Fruit fly (Drosophila melanogaster): Measurements from ENCODE around the gene Sgs4.

Gene Sgs4

DNA sequence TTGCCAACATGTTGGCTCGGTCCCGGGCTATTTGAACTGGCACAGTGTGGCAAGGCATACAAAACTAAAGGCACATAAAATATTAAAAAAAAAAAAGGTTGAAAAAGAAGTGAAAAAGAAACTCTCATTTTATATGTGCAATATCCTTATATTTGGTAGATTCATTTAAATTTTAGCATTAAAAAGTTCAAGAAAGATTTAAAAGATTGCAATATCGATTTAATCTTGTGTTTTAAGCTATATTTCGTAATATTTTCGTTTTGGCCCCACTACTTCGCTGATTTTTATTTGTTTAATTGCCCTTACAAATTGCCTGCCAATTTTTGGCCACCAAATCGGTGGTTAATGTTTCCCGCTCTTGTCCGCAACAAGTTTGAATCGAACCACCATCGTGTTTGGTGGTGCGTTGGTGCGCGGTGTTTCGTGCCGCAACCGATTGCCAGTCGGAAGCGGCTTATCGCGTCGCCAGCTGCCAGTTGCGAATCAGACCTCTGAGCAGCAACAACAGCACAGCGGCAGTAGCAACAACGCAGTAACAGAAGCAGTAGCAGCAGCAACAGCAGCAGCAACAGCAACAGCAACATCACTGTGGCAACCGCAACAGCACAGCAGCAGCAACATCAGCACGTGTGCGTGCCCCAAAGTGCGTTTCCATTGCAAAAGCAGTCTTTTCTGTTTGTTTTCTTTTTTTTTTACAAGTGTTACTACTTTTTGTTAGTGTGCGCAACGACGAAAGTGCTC is 5.8 kb downstream of the Sgs4 start (continued):
- TF ChIP-seq Bgb (GFP tag; IDR thresholded peaks at IDR 0.05; ENCODE audit: partially characterized antibody) = peak; percentile 24; the same call in 1 of the 2 replicates
- TF ChIP-seq ab (GFP tag; optimal IDR thresholded peaks at IDR 0.05) = peak; percentile 72
- TF ChIP-seq H15 (GFP tag; IDR thresholded peaks at IDR 0.05) = peak; percentile 87
- TF ChIP-seq sens-2 (GFP tag; IDR thresholded peaks at IDR 0.05) = 0 out of 2 replicates have a peak, but pooled peaks have one; percentile 15
- TF ChIP-seq CG31388 (GFP tag; optimal IDR thresholded peaks at IDR 0.05) = peak; percentile 82
- peak; percentile 94 for TF ChIP-seq CG9609 (GFP tag; optimal IDR thresholded peaks at IDR 0.05)
- TF ChIP-seq CG9215 (GFP tag; IDR thresholded peaks at IDR 0.05) = peak; percentile 92
- peak; percentile 45; the same call in 1 of the 2 replicates for TF ChIP-seq chm (GFP tag; IDR thresholded peaks at IDR 0.05)
- no peak for TF ChIP-seq Tbp (GFP tag; optimal IDR thresholded peaks at IDR 0.05)
- TF ChIP-seq CG12942 (GFP tag; optimal IDR thresholded peaks at IDR 0.05) = peak; percentile 88
- peak; percentile 60 for TF ChIP-seq CG2202 (tag; optimal IDR thresholded peaks at IDR 0.05)
- TF ChIP-seq Asciz (GFP tag; optimal IDR thresholded peaks at IDR 0.05) = peak; percentile 95
- peak; percentile 77 to 87 for TF ChIP-seq Pdp1 (GFP tag; optimal IDR thresholded peaks at IDR 0.05)
- TF ChIP-seq crol (GFP tag; IDR thresholded peaks at IDR 0.05) = no peak
- peak; percentile 81 for TF ChIP-seq CG11560 (tag; IDR thresholded peaks at IDR 0.05)
- TF ChIP-seq slp2 (GFP tag; optimal IDR thresholded peaks at IDR 0.05) = peak; percentile 94
- no peak for TF ChIP-seq mld (GFP tag; IDR thresholded peaks at IDR 0.05; ENCODE audit: partially characterized antibody)
- peak; percentile 75 for TF ChIP-seq CG8281 (tag; optimal IDR thresholded peaks at IDR 0.05)
- peak; percentile 70 for TF ChIP-seq CG10431 (GFP tag; optimal IDR thresholded peaks at IDR 0.05)
- TF ChIP-seq CG7963 (GFP tag; IDR thresholded peaks at IDR 0.05; ENCODE audit: partially characterized antibody) = no peak
- TF ChIP-seq CG7745 (tag; optimal IDR thresholded peaks at IDR 0.05) = no peak
- TF ChIP-seq Lhr (GFP tag; optimal IDR thresholded peaks at IDR 0.05) = peak; percentile 73
- peak; percentile 76 for TF ChIP-seq HmgD (GFP tag; optimal IDR thresholded peaks at IDR 0.05)
- TF ChIP-seq Gsc (GFP tag; IDR thresholded peaks at IDR 0.05) = peak; percentile 65
- TF ChIP-seq CG10147 (GFP tag; optimal IDR thresholded peaks at IDR 0.05) = peak; percentile 96
- peak; percentile 93 for TF ChIP-seq Mad (GFP tag; optimal IDR thresholded peaks at IDR 0.05)
- TF ChIP-seq Nf-YA (GFP tag; IDR thresholded peaks at IDR 0.05) = peak; percentile 85
- peak; percentile 91 for TF ChIP-seq run (tag; optimal IDR thresholded peaks at IDR 0.05)
- TF ChIP-seq h (optimal IDR thresholded peaks at IDR 0.05) = no peak
- TF ChIP-seq Abd-B (GFP tag; optimal IDR thresholded peaks at IDR 0.05) = peak; percentile 87
- peak; percentile 11; the same call in 1 of the 2 replicates for TF ChIP-seq dati (GFP tag; IDR thresholded peaks at IDR 0.05)
- TF ChIP-seq CG31365 (tag; optimal IDR thresholded peaks at IDR 0.05) = peak; percentile 58
- TF ChIP-seq CG7271 (tag; optimal IDR thresholded peaks at IDR 0.05) = peak; percentile 27
- peak; percentile 84; the same call in 2 of the 3 replicates for TF ChIP-seq C15 (GFP tag; IDR thresholded peaks at IDR 0.05)
- TF ChIP-seq Taf1 (GFP tag; IDR thresholded peaks at IDR 0.05) = peak; percentile 85
- peak; percentile 97 for TF ChIP-seq dysf (GFP tag; IDR thresholded peaks at IDR 0.05)
- peak; percentile 94 for TF ChIP-seq slbo (GFP tag; IDR thresholded peaks at IDR 0.05)
- TF ChIP-seq Six4 (GFP tag; optimal IDR thresholded peaks at IDR 0.05) = peak; percentile 91
- peak; percentile 77 for TF ChIP-seq CG33213 (GFP tag; optimal IDR thresholded peaks at IDR 0.05)
- peak; percentile 90 for TF ChIP-seq sqz (GFP tag; optimal IDR thresholded peaks at IDR 0.05)
- TF ChIP-seq Doc2 (GFP tag; IDR thresholded peaks at IDR 0.05) = peak; percentile 66
- peak; percentile 93 for TF ChIP-seq D19B (GFP tag; optimal IDR thresholded peaks at IDR 0.05)
- TF ChIP-seq CG17612 (GFP tag; IDR thresholded peaks at IDR 0.05) = peak; percentile 84
- peak; percentile 92 for TF ChIP-seq sob (GFP tag; IDR thresholded peaks at IDR 0.05)
- peak; percentile 70 for TF ChIP-seq CG17186 (GFP tag; optimal IDR thresholded peaks at IDR 0.05)
- peak; percentile 89 for TF ChIP-seq CG11093 (GFP tag; IDR thresholded peaks at IDR 0.05)
- peak; percentile 71 for TF ChIP-seq CG10321 (GFP tag; IDR thresholded peaks at IDR 0.05)
- TF ChIP-seq emc (GFP tag; optimal IDR thresholded peaks at IDR 0.05) = peak; percentile 93
- TF ChIP-seq CG6175 (GFP tag; IDR thresholded peaks at IDR 0.05) = peak; percentile 89
- TF ChIP-seq ranshi (GFP tag; IDR thresholded peaks at IDR 0.05) = peak; percentile 93

All from whole organism, embryonic.